Worm (Caenorhabditis elegans) whole organism, mixed stage, embryonic: Measurements from ENCODE around the gene W04B5.5.
"Not testable (repeated sequence)": the region's sequence is repeated elsewhere in the genome, so short reads cannot be mapped to it uniquely, and the experiment has no call there.

Experiments used
- bed-3 ChIP-seq: fragments of 200-800 bp; sonication (Bioruptor generic); optimal IDR thresholded peaks from 3 replicates; lab custom pipeline; 2018; ENCODE audit warnings: mild to moderate bottlenecking, missing genetic modification characterization, moderate library complexity, missing compliant biosample characterization
- blmp-1 ChIP-seq: fragments of 150-350 bp; optimal IDR thresholded peaks from 2 replicates; lab custom pipeline; 2014; ENCODE audit warnings: missing biosample characterization, missing genetic modification characterization
- ceh-39 ChIP-seq: fragments of 150-350 bp; optimal IDR thresholded peaks from 2 replicates; lab custom pipeline; 2014; ENCODE audit warnings: missing biosample characterization, missing genetic modification characterization
- ceh-43 ChIP-seq: fragments of 200-800 bp; sonication (Bioruptor generic); optimal IDR thresholded peaks from 2 replicates; lab custom pipeline; 2018; ENCODE audit warnings: mild to moderate bottlenecking, missing genetic modification characterization, moderate library complexity, missing compliant biosample characterization
- ceh-83 ChIP-seq: fragments of 200-800 bp; sonication (Bioruptor generic); optimal IDR thresholded peaks from 2 replicates; lab custom pipeline; 2018; ENCODE audit warnings: mild to moderate bottlenecking, missing genetic modification characterization, missing compliant biosample characterization
- ces-1 ChIP-seq: fragments of 150-350 bp; optimal IDR thresholded peaks from 2 replicates; lab custom pipeline; 2014; ENCODE audit warnings: missing biosample characterization, missing genetic modification reagents, missing genetic modification characterization
- cnd-1 ChIP-seq: fragments of 200-800 bp; sonication (Bioruptor generic); optimal IDR thresholded peaks from 2 replicates; lab custom pipeline; 2018; ENCODE audit warnings: mild to moderate bottlenecking, missing genetic modification characterization, missing compliant biosample characterization
- drap-1 ChIP-seq: fragments of 200-800 bp; sonication (Bioruptor generic); optimal IDR thresholded peaks from 3 replicates; lab custom pipeline; 2018; ENCODE audit warnings: mild to moderate bottlenecking, missing genetic modification characterization, missing compliant biosample characterization
- elt-3 ChIP-seq: fragments of 150-350 bp; optimal IDR thresholded peaks from 2 replicates; lab custom pipeline; 2014; ENCODE audit warnings: missing biosample characterization, missing genetic modification characterization
- ham-2 ChIP-seq: fragments of 200-800 bp; sonication (Bioruptor generic); optimal IDR thresholded peaks from 2 replicates; lab custom pipeline; 2018; ENCODE audit warnings: mild to moderate bottlenecking, missing genetic modification characterization, missing compliant biosample characterization
- hlh-1 ChIP-seq: fragments of 150-350 bp; optimal IDR thresholded peaks from 2 replicates; lab custom pipeline; 2014; ENCODE audit warnings: missing biosample characterization, missing genetic modification reagents, missing genetic modification characterization
- lin-13 ChIP-seq: fragments of 150-350 bp; optimal IDR thresholded peaks from 2 replicates; lab custom pipeline; 2014; ENCODE audit warnings: missing biosample characterization, missing genetic modification characterization
- lin-32 ChIP-seq: fragments of 200-800 bp; sonication (Bioruptor generic); optimal IDR thresholded peaks from 2 replicates; lab custom pipeline; 2018; ENCODE audit warnings: mild to moderate bottlenecking, missing genetic modification characterization, missing compliant biosample characterization
- lsy-2 ChIP-seq: fragments of 150-350 bp; optimal IDR thresholded peaks from 2 replicates; lab custom pipeline; 2014; ENCODE audit warnings: missing biosample characterization, missing genetic modification characterization
- mep-1 ChIP-seq: fragments of 150-350 bp; optimal IDR thresholded peaks from 2 replicates; lab custom pipeline; 2017; ENCODE audit warnings: missing biosample characterization, missing genetic modification reagents, missing genetic modification characterization, inconsistent platforms
- mls-2 ChIP-seq: sonication (generic microtip); optimal IDR thresholded peaks from 2 replicates; lab custom pipeline; 2016; ENCODE audit warnings: mild to moderate bottlenecking, missing genetic modification characterization, moderate library complexity, missing compliant biosample characterization
- nhr-12 ChIP-seq: fragments of 150-350 bp; optimal IDR thresholded peaks from 2 replicates; lab custom pipeline; 2014; ENCODE audit warnings: missing biosample characterization, missing genetic modification characterization
- nhr-2 ChIP-seq: fragments of 150-350 bp; optimal IDR thresholded peaks from 2 replicates; lab custom pipeline; 2014; ENCODE audit warnings: missing biosample characterization, missing genetic modification characterization
- nhr-237 ChIP-seq: fragments of 150-350 bp; optimal IDR thresholded peaks from 2 replicates; lab custom pipeline; 2014; ENCODE audit warnings: missing biosample characterization, missing genetic modification characterization
- nhr-76 ChIP-seq: sonication (generic microtip); optimal IDR thresholded peaks from 2 replicates; lab custom pipeline; 2017; ENCODE audit warnings: missing biosample characterization, missing genetic modification characterization
- pha-4 ChIP-seq: fragments of 150-350 bp; optimal IDR thresholded peaks from 2 replicates; lab custom pipeline; 2018; ENCODE audit warnings: missing biosample characterization, missing genetic modification reagents, missing genetic modification characterization
- snpc-4 ChIP-seq: fragments of 150-350 bp; optimal IDR thresholded peaks from 2 replicates; lab custom pipeline; 2014; ENCODE audit warnings: missing biosample characterization, missing genetic modification characterization
- sptf-1 ChIP-seq: sonication (generic microtip); optimal IDR thresholded peaks from 2 replicates; lab custom pipeline; 2017; ENCODE audit warnings: mild to moderate bottlenecking, missing genetic modification characterization, moderate library complexity, missing compliant biosample characterization
- tbx-8 ChIP-seq: fragments of 200-800 bp; sonication (Bioruptor generic); optimal IDR thresholded peaks from 2 replicates; lab custom pipeline; 2018; ENCODE audit warnings: mild to moderate bottlenecking, missing genetic modification characterization, moderate library complexity, missing compliant biosample characterization
- unc-120 ChIP-seq: sonication (generic microtip); optimal IDR thresholded peaks from 2 replicates; lab custom pipeline; 2017; ENCODE audit warnings: missing genetic modification characterization, missing compliant biosample characterization; ENCODE audit not compliant: poor library complexity, severe bottlenecking
- unc-62 ChIP-seq: fragments of 150-350 bp; optimal IDR thresholded peaks from 2 replicates; lab custom pipeline; 2014; ENCODE audit warnings: missing biosample characterization, missing genetic modification reagents, missing genetic modification characterization
- ztf-11 ChIP-seq: fragments of 150-350 bp; optimal IDR thresholded peaks from 2 replicates; lab custom pipeline; 2014; ENCODE audit warnings: missing biosample characterization, missing genetic modification characterization

The W04B5.5 gene

ce11 chrIII:2418159-2418658, at the start of gene W04B5.5, which contains the start of gene W04B5.3:
TSS of gene W04B5.5 (minus strand) at chrIII:2418209.
TSS of gene W04B5.3 (plus strand) at chrIII:2418514.
- TF ChIP-seq unc-62 (GFP tag; lab: Kevin White, UChicago) = no peak
- TF ChIP-seq mep-1 (tag; lab: Kevin White, UChicago) = peak; percentile 66
- peak; percentile 50 for TF ChIP-seq unc-120 (tag; lab: Kevin White, UChicago)
- TF ChIP-seq drap-1 = no peak
- TF ChIP-seq nhr-76 (tag; lab: Kevin White, UChicago) = no peak
- TF ChIP-seq tbx-8 (GFP tag; lab: Kevin White, UChicago) = no peak
- peak; percentile 13 for TF ChIP-seq sptf-1 (tag; lab: Kevin White, UChicago)
- peak; percentile 59 for TF ChIP-seq lsy-2 (tag; lab: Kevin White, UChicago)
- TF ChIP-seq nhr-237 (tag; lab: Kevin White, UChicago) = peak; percentile 23
- peak; percentile 48 for TF ChIP-seq ces-1
- peak; percentile 52 for TF ChIP-seq lin-13 (tag; lab: Kevin White, UChicago)
- no peak for TF ChIP-seq lin-32 (GFP tag; lab: Kevin White, UChicago)
- peak; percentile 22 for TF ChIP-seq hlh-1 (tag; lab: Kevin White, UChicago)

- not testable (repeated sequence) for TF ChIP-seq snpc-4; lin-32 (GFP tag; lab: Kevin White, UChicago); blmp-1 (tag; lab: Kevin White, UChicago)
Measured at ce11 chrIII:2458742-2459141, 40.7 kb upstream of the W04B5.5 start, which contains the start of gene E02H9.3. TSS of gene E02H9.3 (plus strand) at chrIII:2459042.

ce11 chrIII:2455456-2455855, 37.4 kb upstream of the W04B5.5 start:
- TF ChIP-seq lin-32 (GFP tag; lab: Kevin White, UChicago) (peak; percentile 13), ham-2 (GFP tag; lab: Kevin White, UChicago) (peak; percentile 35), cnd-1 (tag; lab: Kevin White, UChicago) (peak; percentile 8)

- TF ChIP-seq bed-3 (GFP tag; lab: Kevin White, UChicago) = no peak
- TF ChIP-seq mls-2 (tag; lab: Kevin White, UChicago) = no peak
- no peak for TF ChIP-seq ceh-83 (GFP tag; lab: Kevin White, UChicago)
- no peak for TF ChIP-seq ztf-11 (tag; lab: Kevin White, UChicago)
- no peak for TF ChIP-seq nhr-12 (tag; lab: Kevin White, UChicago)
- no peak for TF ChIP-seq nhr-2 (tag; lab: Kevin White, UChicago)
- no peak for TF ChIP-seq pha-4
- no peak for TF ChIP-seq lsy-2 (tag; lab: Kevin White, UChicago)
- no peak for TF ChIP-seq lin-13 (tag; lab: Kevin White, UChicago)
- TF ChIP-seq mep-1 (tag; lab: Kevin White, UChicago) = no peak
- TF ChIP-seq elt-3 = no peak
- TF ChIP-seq, all 35 proteins: peak for 0
Measured at ce11 chrIII:2454757-2455306, 36.8 kb upstream of the W04B5.5 start, which contains the start of gene nhr-121. TSS of gene nhr-121 (minus strand) at chrIII:2454807.

- TF ChIP-seq unc-120 (tag; lab: Kevin White, UChicago) (no peak), nhr-12 (tag; lab: Kevin White, UChicago) (no peak), tbx-8 (GFP tag; lab: Kevin White, UChicago) (no peak), ceh-43 (GFP tag; lab: Kevin White, UChicago) (no peak), nhr-76 (tag; lab: Kevin White, UChicago) (no peak), lin-32 (GFP tag; lab: Kevin White, UChicago) (no peak), ceh-39 (tag; lab: Kevin White, UChicago) (no peak), mep-1 (tag; lab: Kevin White, UChicago) (no peak)
- TF ChIP-seq, all 35 proteins: peak for 0
Measured at ce11 chrIII:2445574-2446259, 27.7 kb upstream of the W04B5.5 start, which contains the start of the genes E02H9.7 and klo-2. TSS of gene E02H9.7 (minus strand) at chrIII:2445674. TSS of gene klo-2 (plus strand) at chrIII:2446209.
